Fruit fly (Drosophila melanogaster) whole organism, embryonic: ENCODE results near the gene Lcp65Ag3.
A peak's percentile ranks its signal among the peaks of the same experiment; 100 is the strongest.

ENCODE experiments used
- Atf3 ChIP-seq: fragments of 200-800 bp; sonication (Bioruptor generic); optimal IDR thresholded peaks from 3 replicates; lab custom pipeline; 2016; ENCODE audit warnings: missing biosample characterization, missing genetic modification characterization
- Awh ChIP-seq: fragments of 200-800 bp; sonication (Bioruptor generic); IDR thresholded peaks from 2 replicates; pipeline ENCODE4, ENCODE4 v1.3.6; 2022; ENCODE audit warnings: missing biosample characterization, missing genetic modification characterization
- BtbVII ChIP-seq: fragments of 200-800 bp; sonication (Bioruptor generic); optimal IDR thresholded peaks from 3 replicates; lab custom pipeline; 2017; ENCODE audit warnings: missing biosample characterization, mild to moderate bottlenecking, missing genetic modification characterization
- CG10209 ChIP-seq: fragments of 200-800 bp; sonication (Bioruptor generic); optimal IDR thresholded peaks from 3 replicates; lab custom pipeline; 2017; ENCODE audit warnings: missing biosample characterization, mild to moderate bottlenecking, missing genetic modification characterization, missing genetic modification reagents
- CG11696 ChIP-seq: fragments of 200-800 bp; sonication (Bioruptor generic); IDR thresholded peaks from 2 replicates; pipeline ENCODE4 v1.3.6; 2022; ENCODE audit warnings: missing biosample characterization, missing genetic modification characterization
- CG12071 ChIP-seq: fragments of 200-800 bp; sonication (Bioruptor generic); optimal IDR thresholded peaks from 3 replicates; lab custom pipeline; 2018; ENCODE audit warnings: missing biosample characterization, mild to moderate bottlenecking, missing genetic modification characterization
- CG12236 ChIP-seq: fragments of 200-800 bp; sonication (Bioruptor generic); optimal IDR thresholded peaks from 2 replicates; lab custom pipeline; 2016; ENCODE audit warnings: missing biosample characterization, missing genetic modification characterization
- CG12299 ChIP-seq: fragments of 200-800 bp; sonication (Bioruptor generic); optimal IDR thresholded peaks from 2 replicates; lab custom pipeline; 2018; ENCODE audit warnings: missing biosample characterization, mild to moderate bottlenecking, missing genetic modification characterization
- CG1233 ChIP-seq: fragments of 200-800 bp; sonication (Bioruptor generic); optimal IDR thresholded peaks from 4 replicates; lab custom pipeline; 2018; ENCODE audit warnings: missing biosample characterization, mild to moderate bottlenecking, missing genetic modification characterization
- CG15011 ChIP-seq: fragments of 200-800 bp; sonication (Bioruptor generic); optimal IDR thresholded peaks from 3 replicates; lab custom pipeline; 2018; ENCODE audit warnings: missing biosample characterization, mild to moderate bottlenecking, missing genetic modification characterization
- CG17385 ChIP-seq: fragments of 200-800 bp; sonication (Bioruptor generic); optimal IDR thresholded peaks from 3 replicates; lab custom pipeline; 2018; ENCODE audit warnings: missing biosample characterization, mild to moderate bottlenecking, missing genetic modification characterization
- CG17912 ChIP-seq: fragments of 200-800 bp; sonication (Bioruptor generic); optimal IDR thresholded peaks from 2 replicates; lab custom pipeline; 2018; ENCODE audit warnings: missing biosample characterization, mild to moderate bottlenecking, missing genetic modification characterization
- CG4707 ChIP-seq: fragments of 200-800 bp; sonication (Bioruptor generic); optimal IDR thresholded peaks from 2 replicates; lab custom pipeline; 2018; ENCODE audit warnings: missing biosample characterization, mild to moderate bottlenecking, missing genetic modification characterization, moderate library complexity
- CG6175 ChIP-seq: fragments of 200-800 bp; sonication (Bioruptor generic); IDR thresholded peaks from 3 replicates; pipeline ENCODE4 v1.3.6; 2022; ENCODE audit warnings: missing biosample characterization, missing genetic modification characterization
- CG8924 ChIP-seq: fragments of 200-800 bp; optimal IDR thresholded peaks from 3 replicates; lab custom pipeline; 2019; ENCODE audit warnings: missing biosample characterization, mild to moderate bottlenecking, missing genetic modification characterization, moderate library complexity
- Camta ChIP-seq: fragments of 200-800 bp; sonication (Bioruptor generic); optimal IDR thresholded peaks from 2 replicates; lab custom pipeline; 2016; ENCODE audit warnings: missing biosample characterization, missing genetic modification characterization
- Eip74EF ChIP-seq, 2 experiments: fragments of 200-800 bp in 1 of 2; fragments of >200 bp in 1 of 2; sonication (Bioruptor generic) in 1 of 2; optimal IDR thresholded peaks; 2 replicates each; lab custom pipeline; 2017 to 2019; ENCODE audit warnings: missing biosample characterization in 2 of 2, missing genetic modification characterization in 2 of 2, mild to moderate bottlenecking in 1 of 2, moderate library complexity in 1 of 2
- GATAe ChIP-seq: fragments of 200-800 bp; sonication (Bioruptor generic); conservative IDR thresholded peaks from 2 replicates; pipeline ENCODE4 v1.3.6; 2022; ENCODE audit warnings: missing biosample characterization, missing genetic modification characterization
- H2.0 ChIP-seq: fragments of 200-800 bp; sonication (Bioruptor generic); IDR thresholded peaks from 2 replicates; pipeline ENCODE4 v1.3.6; 2022; ENCODE audit warnings: missing biosample characterization, missing genetic modification characterization
- HLH3B ChIP-seq: fragments of 200-800 bp; sonication (Bioruptor generic); IDR thresholded peaks from 2 replicates; pipeline ENCODE4 v1.3.6; 2022; ENCODE audit warnings: missing biosample characterization, missing genetic modification characterization
- Hr39 ChIP-seq: fragments of >200 bp; optimal IDR thresholded peaks from 2 replicates; lab custom pipeline; 2017
- Hr78 ChIP-seq, 2 experiments: fragments of 200-800 bp in 1 of 2; fragments of >200 bp in 1 of 2; sonication (Bioruptor generic) in 1 of 2; optimal IDR thresholded peaks; 2 replicates each; lab custom pipeline; 2017 to 2019; ENCODE audit warnings: missing biosample characterization in 2 of 2, missing genetic modification characterization in 2 of 2, mild to moderate bottlenecking in 1 of 2, moderate library complexity in 1 of 2
- Nf-YA ChIP-seq: fragments of 200-800 bp; sonication (Bioruptor generic); IDR thresholded peaks from 2 replicates; pipeline ENCODE4 v1.3.6; 2022; ENCODE audit warnings: missing biosample characterization, missing genetic modification characterization
- Nf-YC ChIP-seq: fragments of 200-800 bp; optimal IDR thresholded peaks from 3 replicates; lab custom pipeline; 2019; ENCODE audit warnings: missing biosample characterization, mild to moderate bottlenecking, missing genetic modification characterization, moderate library complexity
- PHDP ChIP-seq: fragments of 200-800 bp; sonication (Bioruptor generic); optimal IDR thresholded peaks from 3 replicates; lab custom pipeline; 2018; ENCODE audit warnings: missing biosample characterization, mild to moderate bottlenecking, missing genetic modification characterization, moderate library complexity
- Sox102F ChIP-seq: fragments of 200-800 bp; sonication (Bioruptor generic); optimal IDR thresholded peaks from 2 replicates; lab custom pipeline; 2018; ENCODE audit warnings: missing biosample characterization, mild to moderate bottlenecking, missing genetic modification characterization, moderate library complexity
- Taf1 ChIP-seq: fragments of 200-800 bp; sonication (Bioruptor generic); IDR thresholded peaks from 2 replicates; pipeline ENCODE4 v1.3.6; 2022; ENCODE audit warnings: missing biosample characterization, missing genetic modification characterization
- chif ChIP-seq, 2 experiments: fragments of 200-800 bp; sonication (Bioruptor generic); optimal IDR thresholded peaks; 3 replicates each; lab custom pipeline; 2016; ENCODE audit warnings: missing biosample characterization in 2 of 2, missing genetic modification characterization in 2 of 2
- fd64A ChIP-seq: fragments of 200-800 bp; sonication (Bioruptor generic); optimal IDR thresholded peaks from 3 replicates; lab custom pipeline; 2018; ENCODE audit warnings: missing biosample characterization, mild to moderate bottlenecking, missing genetic modification characterization
- fu2 ChIP-seq: fragments of 200-800 bp; sonication (Bioruptor generic); optimal IDR thresholded peaks from 2 replicates; lab custom pipeline; 2016; ENCODE audit warnings: missing biosample characterization, missing genetic modification characterization
- knrl ChIP-seq: fragments of 200-800 bp; sonication (Bioruptor generic); IDR thresholded peaks from 3 replicates; pipeline ENCODE4 v1.3.6; 2022; ENCODE audit warnings: missing biosample characterization, missing genetic modification characterization; ENCODE audit not compliant: partially characterized antibody
- lab ChIP-seq: fragments of 200-800 bp; sonication (Bioruptor generic); optimal IDR thresholded peaks from 3 replicates; lab custom pipeline; 2017; ENCODE audit warnings: missing biosample characterization, missing genetic modification characterization, mild to moderate bottlenecking, moderate library complexity, missing genetic modification reagents
- lilli ChIP-seq: fragments of 200-800 bp; sonication (Bioruptor generic); optimal IDR thresholded peaks from 3 replicates; lab custom pipeline; 2016; ENCODE audit warnings: missing biosample characterization, missing genetic modification characterization
- lov ChIP-seq, 2 experiments: fragments of 200-800 bp in 1 of 2; fragments of >200 bp in 1 of 2; sonication (Bioruptor generic) in 1 of 2; IDR thresholded peaks in 1 of 2; optimal IDR thresholded peaks in 1 of 2; 2 replicates in 1 of 2; 3 replicates in 1 of 2; pipeline versions ENCODE4 v1.3.6 to Lab custom; 2017 to 2022; ENCODE audit warnings: missing biosample characterization in 1 of 2, missing genetic modification characterization in 1 of 2
- maf-S ChIP-seq: fragments of 200-800 bp; sonication (Bioruptor generic); optimal IDR thresholded peaks from 2 replicates; lab custom pipeline; 2016; ENCODE audit warnings: missing biosample characterization, missing genetic modification characterization
- mirr ChIP-seq: fragments of 200-800 bp; sonication (Bioruptor generic); optimal IDR thresholded peaks from 3 replicates; lab custom pipeline; 2018; ENCODE audit warnings: missing biosample characterization, mild to moderate bottlenecking, missing genetic modification characterization
- nau ChIP-seq: fragments of 200-800 bp; sonication (Bioruptor generic); optimal IDR thresholded peaks from 3 replicates; lab custom pipeline; 2017; ENCODE audit warnings: missing biosample characterization, mild to moderate bottlenecking, missing genetic modification characterization, missing genetic modification reagents
- oc ChIP-seq: fragments of 200-800 bp; sonication (Bioruptor generic); optimal IDR thresholded peaks from 2 replicates; lab custom pipeline; 2018; ENCODE audit warnings: missing biosample characterization, mild to moderate bottlenecking, missing genetic modification characterization, moderate library complexity
- onecut ChIP-seq: fragments of 200-800 bp; sonication (Bioruptor generic); IDR thresholded peaks from 2 replicates; pipeline ENCODE4 v1.3.6; 2022; ENCODE audit warnings: missing biosample characterization, missing genetic modification characterization
- otp ChIP-seq: fragments of 200-800 bp; sonication (Bioruptor generic); IDR thresholded peaks from 3 replicates; pipeline ENCODE4, ENCODE4 v1.3.6; 2022; ENCODE audit warnings: missing biosample characterization, missing genetic modification characterization
- p53 ChIP-seq: fragments of 200-800 bp; sonication (Bioruptor generic); optimal IDR thresholded peaks from 2 replicates; lab custom pipeline; 2016; ENCODE audit warnings: missing biosample characterization, missing genetic modification characterization
- pho ChIP-seq: fragments of 200-800 bp; sonication (Bioruptor generic); optimal IDR thresholded peaks from 2 replicates; lab custom pipeline; 2016; ENCODE audit warnings: missing biosample characterization, missing genetic modification characterization
- pros ChIP-seq: fragments of 200-800 bp; sonication (Bioruptor generic); optimal IDR thresholded peaks from 3 replicates; lab custom pipeline; 2019; ENCODE audit warnings: missing biosample characterization, mild to moderate bottlenecking, missing genetic modification characterization, moderate library complexity
- psq ChIP-seq: fragments of 200-800 bp; sonication (Bioruptor generic); optimal IDR thresholded peaks from 2 replicates; lab custom pipeline; 2017; ENCODE audit warnings: missing biosample characterization, missing genetic modification characterization
- sd ChIP-seq: fragments of 200-800 bp; sonication (Bioruptor generic); optimal IDR thresholded peaks from 3 replicates; lab custom pipeline; 2018; ENCODE audit warnings: missing biosample characterization, mild to moderate bottlenecking, missing genetic modification characterization, moderate library complexity
- sens ChIP-seq: fragments of 200-800 bp; sonication (Bioruptor generic); peaks from one replicate; lab custom pipeline; 2016; ENCODE audit warnings: missing biosample characterization, missing genetic modification characterization
- sr ChIP-seq: fragments of 200-800 bp; sonication (Bioruptor generic); IDR thresholded peaks from 3 replicates; pipeline ENCODE4 v1.3.6; 2022; ENCODE audit warnings: missing biosample characterization, missing genetic modification characterization
- tap ChIP-seq: fragments of 200-800 bp; optimal IDR thresholded peaks from 3 replicates; lab custom pipeline; 2019; ENCODE audit warnings: missing biosample characterization, mild to moderate bottlenecking, missing genetic modification characterization, moderate library complexity
- tin ChIP-seq: fragments of 200-800 bp; sonication (Bioruptor generic); optimal IDR thresholded peaks from 3 replicates; lab custom pipeline; 2016; ENCODE audit warnings: missing biosample characterization, missing genetic modification characterization

The Lcp65Ag3 gene

DNA sequence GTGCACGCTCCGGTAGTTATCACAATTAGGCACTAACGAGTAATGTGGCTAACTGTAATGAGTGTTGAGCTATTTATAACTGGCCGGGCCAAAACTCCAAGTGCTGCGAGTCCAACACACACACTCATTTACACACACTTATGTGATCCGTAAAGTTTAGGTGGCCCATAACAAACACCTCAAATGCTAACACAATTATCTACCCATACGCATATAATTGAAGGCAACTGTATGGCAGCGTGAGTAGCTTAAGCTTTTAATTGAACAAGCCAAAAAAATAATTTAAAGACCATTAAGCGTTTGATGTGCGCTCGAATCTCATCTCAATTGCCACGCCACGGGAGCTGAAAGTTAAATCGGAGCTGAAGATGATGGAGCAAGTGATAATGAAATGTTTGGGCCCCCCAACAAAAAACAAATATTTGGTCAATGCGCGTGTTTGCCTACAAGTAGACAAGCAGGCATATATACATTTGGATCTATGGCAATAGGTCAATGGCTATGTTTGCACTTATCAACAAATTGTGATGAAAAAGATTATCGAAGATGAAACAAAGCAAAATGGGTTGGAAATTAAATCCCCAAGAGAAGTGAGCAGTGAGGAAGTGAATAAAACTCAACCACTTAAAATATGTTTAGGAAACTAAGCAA lies 9.3 kb upstream of the Lcp65Ag3 start, which contains the start of gene Cpr65Av (continued):
- TF ChIP-seq Taf1 (GFP tag; lab: Robert Waterston, UW) (no peak), maf-S (GFP tag; lab: Kevin White, UChicago) (no peak), CG8924 (tag; lab: Kevin White, UChicago) (no peak), Hr39 (no peak), sr (GFP tag; lab: Robert Waterston, UW) (0 out of 3 replicates have a peak, but pooled peaks have one; percentile 24), oc (tag; lab: Kevin White, UChicago) (peak; percentile 22), tin (GFP tag; lab: Kevin White, UChicago) (no peak), tap (tag; lab: Kevin White, UChicago) (peak; percentile 42), H2.0 (GFP tag; lab: Robert Waterston, UW) (no peak), knrl (GFP tag; lab: Robert Waterston, UW) (no peak), otp (peak; percentile 17; the same call in 1 of the 3 replicates), PHDP (tag; lab: Kevin White, UChicago) (peak; percentile 54), CG10209 (GFP tag; lab: Kevin White, UChicago) (peak; percentile 10), CG17912 (peak; percentile 13), mirr (GFP tag; lab: Kevin White, UChicago) (peak; percentile 28), GATAe (GFP tag; lab: Robert Waterston, UW) (no peak), chif (GFP tag; optimal IDR thresholded peaks at IDR 0.05; lab: Kevin White, UChicago) (peak in 1 of 2 experiments; percentile 13), Hr78 (GFP tag; optimal IDR thresholded peaks at IDR 0.05; lab: Kevin White, UChicago) (peak in 1 of 2 experiments; percentile 33), CG17385 (GFP tag; lab: Kevin White, UChicago) (peak; percentile 2), fd64A (GFP tag; lab: Kevin White, UChicago) (peak; percentile 16), Eip74EF (GFP tag; optimal IDR thresholded peaks at IDR 0.05; lab: Kevin White, UChicago) (peak in 1 of 2 experiments; percentile 11), lov (optimal IDR thresholded peaks at IDR 0.05; lab: Kevin White, UChicago) (no peak), lov (GFP tag; IDR thresholded peaks at IDR 0.05; lab: Robert Waterston, UW) (no peak), Camta (GFP tag; lab: Kevin White, UChicago) (no peak), Nf-YC (tag; lab: Kevin White, UChicago) (no peak), nau (GFP tag; lab: Kevin White, UChicago) (peak; percentile 3), CG12236 (GFP tag; lab: Kevin White, UChicago) (no peak), Nf-YA (GFP tag; lab: Robert Waterston, UW) (peak; percentile 33; the same call in 1 of the 2 replicates), Sox102F (peak; percentile 48), lilli (GFP tag; lab: Kevin White, UChicago) (no peak), CG6175 (GFP tag; lab: Robert Waterston, UW) (no peak), fu2 (GFP tag; lab: Kevin White, UChicago) (no peak), CG15011 (peak; percentile 6), pho (GFP tag; lab: Kevin White, UChicago) (no peak), pros (no peak), Awh (peak; percentile 55), psq (GFP tag; lab: Kevin White, UChicago) (no peak), onecut (0 out of 2 replicates have a peak, but pooled peaks have one; percentile 20), HLH3B (GFP tag; lab: Robert Waterston, UW) (0 out of 2 replicates have a peak, but pooled peaks have one; percentile 34), sd (tag; lab: Kevin White, UChicago) (peak; percentile 15), lab (GFP tag; lab: Kevin White, UChicago) (peak; percentile 25), CG11696 (GFP tag; lab: Robert Waterston, UW) (no peak), p53 (GFP tag; lab: Kevin White, UChicago) (no peak), CG12071 (GFP tag; lab: Kevin White, UChicago) (peak; percentile 17), CG12299 (no peak), Atf3 (peak; percentile 6), BtbVII (GFP tag; lab: Kevin White, UChicago) (peak; percentile 5), CG1233 (peak; percentile 32), sens (GFP tag; lab: Kevin White, UChicago) (peak; percentile 83), CG4707 (GFP tag; lab: Kevin White, UChicago) (peak; percentile 28)
